Fruit fly (Drosophila melanogaster) Kc167 (cell line): Measurements from ENCODE around the gene robl37BC.

Source experiments
- h ChIP-seq: fragments of >200 bp; optimal IDR thresholded peaks from 3 replicates; lab custom pipeline; 2018; ENCODE audit warnings: missing external identifiers
- psq ChIP-seq: fragments of >200 bp; optimal IDR thresholded peaks from 2 replicates; lab custom pipeline; 2017; ENCODE audit warnings: missing external identifiers
- ttk ChIP-seq: sonication (Bioruptor generic); optimal IDR thresholded peaks from 2 replicates; lab custom pipeline; 2017; ENCODE audit warnings: missing external identifiers

DNA sequence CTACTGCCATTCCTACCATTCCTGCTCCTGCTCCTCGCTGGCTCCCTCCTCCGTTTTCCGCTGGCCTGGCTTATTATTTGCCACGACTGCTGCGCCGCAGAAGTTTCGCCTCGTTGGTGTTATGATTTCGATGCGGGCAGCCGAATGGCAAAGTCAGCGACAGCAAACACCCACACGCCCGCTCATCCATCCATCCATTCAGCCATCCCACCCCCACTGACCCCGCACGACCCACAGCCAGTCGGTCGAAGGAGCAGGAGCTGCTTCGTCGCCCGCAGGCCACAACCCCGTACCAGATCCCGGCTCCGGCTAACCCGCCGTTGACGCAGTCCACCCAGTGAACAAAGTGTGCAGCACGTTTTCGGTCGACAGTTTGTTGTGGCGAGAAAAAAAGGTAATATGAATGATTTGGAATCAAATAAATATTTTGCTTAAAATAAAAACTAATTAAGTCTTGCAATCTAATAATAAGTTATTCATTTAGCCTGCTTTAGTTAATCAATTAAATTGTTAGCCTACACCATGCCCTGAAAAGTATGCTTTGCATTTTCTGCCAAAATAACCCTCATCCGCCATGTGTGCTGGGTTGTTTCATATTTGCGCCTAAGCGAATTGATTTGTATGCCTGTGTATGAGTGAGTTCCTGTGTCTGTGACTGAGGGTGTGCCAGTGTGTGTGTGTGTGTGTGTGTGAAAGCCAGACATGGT is 16.0 kb downstream of the robl37BC start:
- TF ChIP-seq h (lab: Kevin White, UChicago) (no peak), psq (lab: Kevin White, UChicago) (no peak), ttk (no peak)
